Worm (Caenorhabditis elegans) whole organism, late embryonic: Measurements from ENCODE around the gene eif-2D.
A peak's percentile ranks its signal among the peaks of the same experiment; 100 is the strongest.

ENCODE experiments used
- C08G9.2 ChIP-seq: sonication (generic microtip); optimal IDR thresholded peaks from 2 replicates; lab custom pipeline; 2016; ENCODE audit warnings: mild to moderate bottlenecking, missing genetic modification characterization, moderate library complexity, missing compliant biosample characterization
- C38D4.7 ChIP-seq: fragments of 200-800 bp; sonication (Bioruptor generic); optimal IDR thresholded peaks from 2 replicates; lab custom pipeline; 2018; ENCODE audit warnings: mild to moderate bottlenecking, missing genetic modification characterization, moderate library complexity, missing compliant biosample characterization
- ahr-1 ChIP-seq: sonication (generic microtip); optimal IDR thresholded peaks from 2 replicates; lab custom pipeline; 2016; ENCODE audit warnings: missing genetic modification characterization, missing compliant biosample characterization
- ama-1 ChIP-seq: fragments of 150-350 bp; optimal IDR thresholded peaks from 2 replicates; lab custom pipeline; 2014
- ceh-14 ChIP-seq: sonication (generic microtip); optimal IDR thresholded peaks from 2 replicates; lab custom pipeline; 2016; ENCODE audit warnings: missing genotype, missing genetic modification characterization, missing compliant biosample characterization
- ceh-24 ChIP-seq: sonication (generic microtip); optimal IDR thresholded peaks from 2 replicates; lab custom pipeline; 2016; ENCODE audit warnings: mild to moderate bottlenecking, missing genetic modification characterization, missing compliant biosample characterization
- ceh-45 ChIP-seq: fragments of 200-800 bp; sonication (Bioruptor generic); IDR thresholded peaks from 2 replicates; pipeline ENCODE4 v1.3.6; 2022; ENCODE audit warnings: missing genetic modification reagents, missing genetic modification characterization, missing compliant biosample characterization
- ceh-6 ChIP-seq: fragments of 200-800 bp; sonication (Bioruptor generic); optimal IDR thresholded peaks from 2 replicates; lab custom pipeline; 2018; ENCODE audit warnings: mild to moderate bottlenecking, missing genetic modification characterization, missing compliant biosample characterization
- ceh-9 ChIP-seq: sonication (generic microtip); optimal IDR thresholded peaks from 2 replicates; lab custom pipeline; 2016; ENCODE audit warnings: mild to moderate bottlenecking, missing genetic modification characterization, inconsistent platforms, missing compliant biosample characterization
- che-1 ChIP-seq: sonication (generic microtip); optimal IDR thresholded peaks from 2 replicates; lab custom pipeline; 2016; ENCODE audit warnings: mild to moderate bottlenecking, missing genetic modification characterization, missing compliant biosample characterization
- dmd-4 ChIP-seq: sonication (generic microtip); optimal IDR thresholded peaks from 2 replicates; lab custom pipeline; 2016; ENCODE audit warnings: borderline replicate concordance, missing genetic modification characterization, missing compliant biosample characterization
- elt-2 ChIP-seq: sonication (generic microtip); optimal IDR thresholded peaks from 2 replicates; lab custom pipeline; 2016; ENCODE audit warnings: missing genetic modification reagents, missing genetic modification characterization, missing compliant biosample characterization
- elt-4 ChIP-seq: sonication (generic microtip); optimal IDR thresholded peaks from 2 replicates; lab custom pipeline; 2016; ENCODE audit warnings: missing genetic modification characterization, missing compliant biosample characterization
- ets-4 ChIP-seq: sonication (generic microtip); optimal IDR thresholded peaks from 2 replicates; lab custom pipeline; 2016; ENCODE audit warnings: missing genetic modification characterization, missing compliant biosample characterization
- fkh-10 ChIP-seq: fragments of 150-350 bp; optimal IDR thresholded peaks from 2 replicates; lab custom pipeline; 2014; ENCODE audit warnings: missing biosample characterization, missing genetic modification reagents, missing genetic modification characterization
- hlh-13 ChIP-seq: fragments of 200-800 bp; sonication (Bioruptor generic); optimal IDR thresholded peaks from 2 replicates; lab custom pipeline; 2018; ENCODE audit warnings: mild to moderate bottlenecking, missing genetic modification characterization, missing compliant biosample characterization
- hlh-15 ChIP-seq: sonication (generic microtip); optimal IDR thresholded peaks from 2 replicates; lab custom pipeline; 2016; ENCODE audit warnings: missing genetic modification characterization, missing compliant biosample characterization
- lim-6 ChIP-seq: sonication (generic microtip); optimal IDR thresholded peaks from 2 replicates; lab custom pipeline; 2016; ENCODE audit warnings: missing genetic modification characterization, missing compliant biosample characterization
- lin-11 ChIP-seq: fragments of 200-800 bp; sonication (Bioruptor generic); optimal IDR thresholded peaks from 2 replicates; lab custom pipeline; 2018; ENCODE audit warnings: mild to moderate bottlenecking, missing genetic modification characterization, missing compliant biosample characterization
- mec-3 ChIP-seq: sonication (generic microtip); optimal IDR thresholded peaks from 2 replicates; lab custom pipeline; 2016; ENCODE audit warnings: borderline replicate concordance, missing genetic modification characterization, missing compliant biosample characterization
- nfya-1 ChIP-seq: sonication (generic microtip); optimal IDR thresholded peaks from 2 replicates; lab custom pipeline; 2017; ENCODE audit warnings: missing genetic modification characterization, mild to moderate bottlenecking, missing compliant biosample characterization, antibody characterized with exemption, moderate library complexity
- nhr-11 ChIP-seq: fragments of 150-350 bp; optimal IDR thresholded peaks from 2 replicates; lab custom pipeline; 2014; ENCODE audit warnings: missing biosample characterization, missing genetic modification characterization
- nhr-232 ChIP-seq: sonication (generic microtip); optimal IDR thresholded peaks from 2 replicates; lab custom pipeline; 2016; ENCODE audit warnings: missing genetic modification characterization, missing compliant biosample characterization
- npax-4 ChIP-seq: sonication (generic microtip); optimal IDR thresholded peaks from 2 replicates; lab custom pipeline; 2016; ENCODE audit warnings: missing genetic modification characterization, missing compliant biosample characterization
- odd-2 ChIP-seq: sonication (generic microtip); optimal IDR thresholded peaks from 2 replicates; lab custom pipeline; 2017; ENCODE audit warnings: antibody characterized with exemption, mild to moderate bottlenecking, missing genetic modification characterization, missing compliant biosample characterization
- pat-9 ChIP-seq: fragments of 200-800 bp; sonication (Bioruptor generic); optimal IDR thresholded peaks from 2 replicates; lab custom pipeline; 2018; ENCODE audit warnings: mild to moderate bottlenecking, missing genetic modification characterization, moderate library complexity, missing compliant biosample characterization
- pax-1 ChIP-seq: fragments of 150-350 bp; optimal IDR thresholded peaks from 2 replicates; lab custom pipeline; 2014; ENCODE audit warnings: missing biosample characterization, missing genetic modification characterization
- pqm-1 ChIP-seq: sonication (generic microtip); optimal IDR thresholded peaks from 2 replicates; lab custom pipeline; 2016; ENCODE audit warnings: missing genetic modification characterization, missing compliant biosample characterization
- pros-1 ChIP-seq: fragments of 150-350 bp; optimal IDR thresholded peaks from 2 replicates; lab custom pipeline; 2014; ENCODE audit warnings: missing biosample characterization, missing genetic modification reagents, missing genetic modification characterization
- ref-2 ChIP-seq: sonication (generic microtip); optimal IDR thresholded peaks from 2 replicates; lab custom pipeline; 2016; ENCODE audit warnings: missing genetic modification characterization, missing compliant biosample characterization
- rnt-1 ChIP-seq: sonication (generic microtip); optimal IDR thresholded peaks from 2 replicates; lab custom pipeline; 2016; ENCODE audit warnings: missing genetic modification characterization, missing compliant biosample characterization
- sox-2 ChIP-seq: fragments of 200-800 bp; sonication (Bioruptor generic); IDR thresholded peaks from 2 replicates; pipeline ENCODE4 v1.3.6; 2022; ENCODE audit warnings: missing genetic modification reagents, missing genetic modification characterization, missing compliant biosample characterization
- tbx-2 ChIP-seq: sonication (generic microtip); optimal IDR thresholded peaks from 2 replicates; lab custom pipeline; 2016; ENCODE audit warnings: missing genetic modification characterization, missing compliant biosample characterization
- tbx-7 ChIP-seq: sonication (generic microtip); optimal IDR thresholded peaks from 2 replicates; lab custom pipeline; 2016; ENCODE audit warnings: missing genotype, missing genetic modification characterization, missing compliant biosample characterization
- ttx-3 ChIP-seq: sonication (generic microtip); optimal IDR thresholded peaks from 2 replicates; lab custom pipeline; 2016; ENCODE audit warnings: missing genetic modification reagents, missing genetic modification characterization, missing compliant biosample characterization
- unc-3 ChIP-seq, 2 experiments: fragments of 200-800 bp in 1 of 2; sonication (Bioruptor generic) in 1 of 2; sonication (generic microtip) in 1 of 2; conservative IDR thresholded peaks in 1 of 2; optimal IDR thresholded peaks in 1 of 2; 2 replicates each; pipeline versions ENCODE4 v1.3.6 to Lab custom; 2016 to 2022; ENCODE audit warnings: missing compliant biosample characterization in 2 of 2, missing genetic modification characterization in 2 of 2, missing genetic modification reagents in 1 of 2
- unc-42 ChIP-seq: sonication (generic microtip); optimal IDR thresholded peaks from 2 replicates; lab custom pipeline; 2016; ENCODE audit warnings: missing genotype, missing genetic modification characterization, missing compliant biosample characterization
- unc-55 ChIP-seq: sonication (generic microtip); optimal IDR thresholded peaks from 2 replicates; lab custom pipeline; 2017; ENCODE audit warnings: missing biosample characterization, missing genetic modification reagents, missing genetic modification characterization
- unc-86 ChIP-seq: sonication (generic microtip); optimal IDR thresholded peaks from 2 replicates; lab custom pipeline; 2016; ENCODE audit warnings: missing genetic modification characterization, missing compliant biosample characterization
- zip-5 ChIP-seq: sonication (generic microtip); optimal IDR thresholded peaks from 2 replicates; lab custom pipeline; 2016; ENCODE audit warnings: missing genetic modification characterization, missing compliant biosample characterization

eif-2D gene

DNA sequence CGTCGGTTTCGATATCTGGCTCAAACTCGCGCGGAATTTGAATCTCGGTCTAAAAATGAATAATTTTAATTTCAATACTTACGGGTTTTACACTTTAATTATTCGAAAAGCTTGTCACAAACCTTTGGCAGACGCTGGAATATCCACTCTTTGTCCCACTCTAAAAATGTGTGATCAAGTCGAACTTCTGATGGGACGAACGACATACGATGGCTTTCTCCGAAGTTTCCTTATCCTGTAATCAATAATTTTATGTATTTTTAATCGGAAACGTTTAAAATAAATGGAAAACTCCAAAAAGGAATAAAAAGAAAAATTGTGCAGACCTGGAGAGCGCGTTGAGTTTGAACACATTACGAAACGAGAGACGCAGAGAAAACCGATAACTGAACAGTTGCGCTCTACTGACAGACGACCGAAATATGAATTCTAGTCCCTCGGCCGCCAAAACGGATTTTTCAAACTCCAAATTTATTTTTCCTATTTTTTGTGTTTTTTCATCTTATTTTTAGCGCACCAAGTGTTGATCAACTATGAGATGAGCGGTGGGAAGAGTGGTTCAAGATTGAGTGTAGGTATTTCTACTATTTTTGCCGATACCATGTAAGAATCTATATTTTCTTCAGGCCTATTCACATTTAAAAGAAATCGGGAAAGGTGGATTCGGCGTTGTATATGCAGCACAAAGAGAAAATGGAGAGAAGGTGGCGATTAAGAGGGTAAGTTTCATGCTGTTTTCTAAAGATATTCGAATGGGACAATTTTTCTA, 42.1 kb upstream of the eif-2D start, which contains the start of the genes sam-4, F59E12.17 and zyg-1 (continued):
- no peak for TF ChIP-seq dmd-4 (tag; lab: Kevin White, UChicago)
- TF ChIP-seq pat-9 (tag; lab: Kevin White, UChicago), result no peak
- TF ChIP-seq rnt-1 (tag; lab: Kevin White, UChicago), result peak; percentile 72
- no peak for TF ChIP-seq ceh-24 (tag; lab: Kevin White, UChicago)
- no peak for TF ChIP-seq unc-42
- no peak for TF ChIP-seq hlh-15 (tag; lab: Kevin White, UChicago)

DNA sequence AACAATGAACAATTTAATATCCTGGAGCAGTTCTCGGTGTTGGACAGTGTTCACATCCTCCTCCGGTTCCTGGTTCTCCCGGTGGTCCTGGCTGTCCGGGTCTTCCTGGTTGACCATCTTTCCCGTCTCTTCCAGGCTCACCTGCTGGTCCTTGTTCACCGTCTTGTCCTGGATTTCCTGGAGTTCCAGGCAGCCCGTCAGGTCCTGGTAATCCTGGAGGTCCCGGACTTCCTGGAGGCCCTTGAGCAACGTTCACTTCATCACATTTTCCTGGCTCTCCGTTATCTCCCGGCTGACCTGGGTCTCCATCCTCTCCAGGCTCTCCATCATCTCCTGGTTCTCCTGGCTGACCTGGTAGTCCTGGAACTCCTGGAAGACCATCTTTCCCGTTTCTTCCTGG, 40.1 kb upstream of the eif-2D start:
- TF ChIP-seq tbx-2 (tag; lab: Kevin White, UChicago), result no peak
- TF ChIP-seq mec-3 (tag; lab: Kevin White, UChicago), result no peak
- no peak for TF ChIP-seq lim-6 (tag; lab: Kevin White, UChicago)
- no peak for TF ChIP-seq C08G9.2 (tag; lab: Kevin White, UChicago)
- TF ChIP-seq ceh-14 (tag; lab: Kevin White, UChicago), result no peak
- TF ChIP-seq ama-1 (lab: Kevin White, UChicago), result no peak
- no peak for TF ChIP-seq che-1 (tag; lab: Kevin White, UChicago)
- no peak for TF ChIP-seq unc-3 (GFP tag; conservative IDR thresholded peaks at IDR 0.05; lab: Robert Waterston, UW)
- no peak for TF ChIP-seq unc-3 (tag; optimal IDR thresholded peaks at IDR 0.05; lab: Kevin White, UChicago)
- no peak for TF ChIP-seq elt-4 (tag; lab: Kevin White, UChicago)
- TF ChIP-seq odd-2 (tag; lab: Kevin White, UChicago), result no peak
- no peak for TF ChIP-seq ets-4
- no peak for TF ChIP-seq hlh-15 (tag; lab: Kevin White, UChicago)

DNA sequence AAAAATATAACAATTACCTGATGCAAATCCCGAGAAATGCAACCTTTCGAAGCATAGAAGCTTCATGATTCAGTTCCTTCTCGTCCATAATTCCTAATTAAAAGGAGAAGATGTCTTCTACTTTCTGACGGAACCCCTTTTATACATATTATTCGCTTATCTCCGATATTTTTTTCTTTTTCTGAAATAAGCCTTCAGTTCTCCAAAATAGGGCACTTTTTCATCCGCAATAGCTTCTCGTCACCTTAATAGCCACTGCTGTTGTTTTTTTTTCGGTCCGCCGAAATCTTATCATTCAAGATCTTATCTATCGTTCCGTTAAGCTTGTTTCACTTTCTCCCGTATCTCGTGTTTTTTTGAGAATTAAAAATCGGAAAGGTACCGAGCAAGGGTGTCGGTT, 39.2 kb upstream of the eif-2D start, which contains the start of gene bli-2:
TSS of gene bli-2 (minus strand) at position 101 of the 400 bp plus-strand sequence.
- no peak for TF ChIP-seq ceh-9 (tag; lab: Kevin White, UChicago)
- TF ChIP-seq sox-2 (GFP tag; lab: Robert Waterston, UW), result no peak
- no peak for TF ChIP-seq zip-5 (tag; lab: Kevin White, UChicago)
- no peak for TF ChIP-seq pax-1 (tag; lab: Kevin White, UChicago)
- TF ChIP-seq npax-4 (tag; lab: Kevin White, UChicago), result no peak
- TF ChIP-seq pqm-1, result no peak
- no peak for TF ChIP-seq pros-1 (tag; lab: Kevin White, UChicago)
- no peak for TF ChIP-seq rnt-1 (tag; lab: Kevin White, UChicago)
- TF ChIP-seq fkh-10 (GFP tag; lab: Kevin White, UChicago), result no peak
- TF ChIP-seq che-1 (tag; lab: Kevin White, UChicago), result no peak
- TF ChIP-seq tbx-7, result no peak
- no peak for TF ChIP-seq pat-9 (tag; lab: Kevin White, UChicago)

DNA sequence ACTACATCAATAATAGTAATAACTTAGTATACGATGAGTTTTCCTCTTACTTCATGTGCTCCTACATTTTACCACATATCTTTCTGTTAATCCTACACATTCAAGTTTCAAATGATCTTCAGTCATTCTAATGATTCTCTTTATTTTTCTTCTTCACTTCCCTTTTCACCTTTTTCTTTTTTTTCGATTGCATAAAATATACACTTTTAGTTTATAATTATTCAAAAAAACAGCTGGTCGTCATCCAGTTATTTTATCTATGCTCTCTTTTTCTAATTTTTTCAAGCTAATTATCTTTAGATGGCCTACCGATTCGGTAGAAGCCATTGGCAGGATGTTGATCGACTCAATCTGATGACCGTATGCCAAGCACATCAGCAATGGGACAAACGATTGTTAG, 37.3 kb upstream of the eif-2D start, which contains the start of gene F59E12.1:
TSS of gene F59E12.1 (plus strand) at position 301 of the 400 bp plus-strand sequence.
- no peak for TF ChIP-seq dmd-4 (tag; lab: Kevin White, UChicago)
- no peak for TF ChIP-seq C38D4.7 (GFP tag; lab: Kevin White, UChicago)
- no peak for TF ChIP-seq elt-2
- no peak for TF ChIP-seq pax-1 (tag; lab: Kevin White, UChicago)
- no peak for TF ChIP-seq tbx-7

DNA sequence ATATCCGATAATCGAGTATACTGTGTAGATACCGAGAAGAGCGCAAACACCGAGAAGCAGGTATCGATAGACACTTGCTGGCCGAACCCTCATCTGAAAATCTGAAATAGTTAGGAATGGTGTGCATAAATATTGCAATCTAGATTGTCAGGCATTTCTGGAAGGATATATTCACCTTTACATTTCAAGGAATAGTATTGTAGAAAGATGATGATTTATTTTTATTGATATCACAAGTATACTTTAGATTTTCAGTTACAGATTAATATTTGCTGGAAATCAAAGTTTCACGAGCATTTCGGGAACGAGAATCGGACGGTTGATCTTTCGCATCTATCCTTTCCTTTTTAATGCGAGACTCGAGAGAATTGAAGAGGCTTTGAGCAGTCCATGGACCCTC, 31.8 kb upstream of the eif-2D start, which contains the start of gene fut-3:
TSS of gene fut-3 (minus strand) at position 101 of the 400 bp plus-strand sequence.
- no peak for TF ChIP-seq lin-11
- TF ChIP-seq ahr-1 (tag; lab: Kevin White, UChicago), result no peak
- no peak for TF ChIP-seq ceh-6 (GFP tag; lab: Kevin White, UChicago)
- no peak for TF ChIP-seq C08G9.2 (tag; lab: Kevin White, UChicago)
- no peak for TF ChIP-seq nhr-11 (tag; lab: Kevin White, UChicago)
- TF ChIP-seq pat-9 (tag; lab: Kevin White, UChicago), result no peak
- no peak for TF ChIP-seq unc-42
- TF ChIP-seq unc-86 (tag; lab: Kevin White, UChicago), result no peak
- no peak for TF ChIP-seq hlh-13 (GFP tag; lab: Kevin White, UChicago)
- no peak for TF ChIP-seq nfya-1 (tag; lab: Kevin White, UChicago)
- no peak for TF ChIP-seq C38D4.7 (GFP tag; lab: Kevin White, UChicago)
- no peak for TF ChIP-seq tbx-2 (tag; lab: Kevin White, UChicago)
- TF ChIP-seq unc-55 (GFP tag; lab: Kevin White, UChicago), result no peak
- TF ChIP-seq ttx-3 (tag; lab: Kevin White, UChicago), result no peak
- TF ChIP-seq nhr-232 (tag; lab: Kevin White, UChicago), result no peak
- TF ChIP-seq ref-2 (tag; lab: Kevin White, UChicago), result no peak
- TF ChIP-seq ceh-45 (GFP tag; lab: Robert Waterston, UW), result no peak
- TF ChIP-seq elt-4 (tag; lab: Kevin White, UChicago), result no peak
- no peak for TF ChIP-seq fkh-10 (GFP tag; lab: Kevin White, UChicago)
